Fruit fly (Drosophila melanogaster): ENCODE measurements around the gene cact.

DNA sequence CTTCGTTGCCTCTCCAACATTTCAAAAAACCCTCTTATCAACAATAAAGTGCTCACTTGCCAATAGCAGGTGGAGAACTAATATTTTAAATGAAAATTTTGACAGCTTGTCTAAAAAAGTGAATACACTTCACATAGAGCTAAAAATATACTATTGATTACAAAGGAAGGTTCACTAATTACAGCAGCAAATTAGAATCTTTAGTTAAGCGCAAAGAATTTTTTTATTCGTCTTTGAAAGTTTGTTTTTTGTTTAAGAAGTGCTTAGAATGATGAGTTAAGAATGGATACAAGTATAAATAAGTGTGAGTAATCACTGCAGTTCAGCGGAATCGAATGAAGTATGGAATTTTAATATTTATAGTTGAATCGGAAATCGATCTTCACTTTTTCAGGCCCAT, 16.2 kb upstream of the cact start, which contains the start of gene CG44405:
- no peak for TF ChIP-seq CG8478 (optimal IDR thresholded peaks at IDR 0.05)
- no peak for TF ChIP-seq CTCF (optimal IDR thresholded peaks at IDR 0.05)

Data from S2 (cell line).